Fruit fly (Drosophila melanogaster) whole organism, embryonic: ENCODE data around the gene tmod.
A peak's percentile ranks its signal among the peaks of the same experiment; 100 is the strongest.

Source experiments
- Atf-2 ChIP-seq: fragments of 200-800 bp; sonication (Bioruptor generic); optimal IDR thresholded peaks from 2 replicates; lab custom pipeline; 2016; ENCODE audit warnings: missing biosample characterization, missing genetic modification characterization
- CG10274 ChIP-seq: fragments of 200-800 bp; sonication (Bioruptor generic); optimal IDR thresholded peaks from 3 replicates; lab custom pipeline; 2017; ENCODE audit warnings: missing biosample characterization, mild to moderate bottlenecking, missing genetic modification characterization
- CG11560 ChIP-seq: fragments of 200-800 bp; sonication (Bioruptor generic); IDR thresholded peaks from 3 replicates; pipeline ENCODE4 v1.3.6; 2022; ENCODE audit warnings: missing biosample characterization, missing genetic modification characterization
- CG13424 ChIP-seq: fragments of 200-800 bp; sonication (Bioruptor generic); optimal IDR thresholded peaks from 2 replicates; lab custom pipeline; 2019; ENCODE audit warnings: missing biosample characterization, mild to moderate bottlenecking, missing genetic modification characterization, moderate library complexity
- CG1529 ChIP-seq: fragments of 200-800 bp; sonication (Bioruptor generic); optimal IDR thresholded peaks from 3 replicates; lab custom pipeline; 2018; ENCODE audit warnings: missing biosample characterization, missing genetic modification characterization
- CG31388 ChIP-seq: fragments of 200-800 bp; sonication (Bioruptor generic); optimal IDR thresholded peaks from 2 replicates; lab custom pipeline; 2016; ENCODE audit warnings: missing biosample characterization, missing genetic modification characterization
- CG4404 ChIP-seq: fragments of 200-800 bp; sonication (Bioruptor generic); IDR thresholded peaks from 2 replicates; pipeline ENCODE4 v1.3.6; 2022; ENCODE audit warnings: missing biosample characterization, missing genetic modification characterization
- CG4617 ChIP-seq: fragments of 200-800 bp; sonication (Bioruptor generic); optimal IDR thresholded peaks from 3 replicates; lab custom pipeline; 2016; ENCODE audit warnings: missing biosample characterization, missing genetic modification characterization, borderline replicate concordance
- CG4820 ChIP-seq: fragments of 200-800 bp; sonication (Bioruptor generic); optimal IDR thresholded peaks from 3 replicates; lab custom pipeline; 2016; ENCODE audit warnings: missing biosample characterization, missing genetic modification characterization
- CG4854 ChIP-seq: fragments of 200-800 bp; sonication (Bioruptor generic); optimal IDR thresholded peaks from 2 replicates; lab custom pipeline; 2016; ENCODE audit warnings: missing biosample characterization, missing genetic modification characterization, inconsistent platforms
- CG5245 ChIP-seq: fragments of 200-800 bp; sonication (Bioruptor generic); optimal IDR thresholded peaks from 3 replicates; lab custom pipeline; 2016; ENCODE audit warnings: missing biosample characterization, missing genetic modification characterization
- CG6175 ChIP-seq: fragments of 200-800 bp; sonication (Bioruptor generic); IDR thresholded peaks from 3 replicates; pipeline ENCODE4 v1.3.6; 2022; ENCODE audit warnings: missing biosample characterization, missing genetic modification characterization
- CG6765 ChIP-seq: fragments of 200-800 bp; sonication (Bioruptor generic); optimal IDR thresholded peaks from 3 replicates; lab custom pipeline; 2017; ENCODE audit warnings: missing biosample characterization, mild to moderate bottlenecking, missing genetic modification characterization
- CG7987 ChIP-seq: fragments of 200-800 bp; sonication (Bioruptor generic); optimal IDR thresholded peaks from 2 replicates; lab custom pipeline; 2018; ENCODE audit warnings: missing biosample characterization, mild to moderate bottlenecking, missing genetic modification characterization, moderate library complexity
- CG8478 ChIP-seq: fragments of >200 bp; optimal IDR thresholded peaks from 2 replicates; lab custom pipeline; 2018
- CG8924 ChIP-seq: fragments of 200-800 bp; optimal IDR thresholded peaks from 3 replicates; lab custom pipeline; 2019; ENCODE audit warnings: missing biosample characterization, mild to moderate bottlenecking, missing genetic modification characterization, moderate library complexity
- Camta ChIP-seq: fragments of 200-800 bp; sonication (Bioruptor generic); optimal IDR thresholded peaks from 2 replicates; lab custom pipeline; 2016; ENCODE audit warnings: missing biosample characterization, missing genetic modification characterization
- Dll ChIP-seq: fragments of 200-800 bp; sonication (Bioruptor generic); IDR thresholded peaks from 4 replicates; pipeline ENCODE4 v1.3.6; 2022; ENCODE audit warnings: missing biosample characterization, missing genetic modification characterization; ENCODE audit not compliant: partially characterized antibody
- Dp ChIP-seq: fragments of 200-800 bp; sonication (Bioruptor generic); optimal IDR thresholded peaks from 2 replicates; lab custom pipeline; 2018; ENCODE audit warnings: missing biosample characterization, mild to moderate bottlenecking, missing genetic modification characterization, moderate library complexity
- Ets65A ChIP-seq: fragments of 200-800 bp; sonication (Bioruptor generic); peaks from one replicate; lab custom pipeline; 2016; ENCODE audit warnings: missing biosample characterization, missing genetic modification characterization
- Fer1 ChIP-seq: fragments of 200-800 bp; sonication (Bioruptor generic); optimal IDR thresholded peaks from 2 replicates; lab custom pipeline; 2017; ENCODE audit warnings: missing biosample characterization, mild to moderate bottlenecking, missing genetic modification characterization
- HHEX ChIP-seq: fragments of 200-800 bp; sonication (Bioruptor generic); optimal IDR thresholded peaks from 3 replicates; lab custom pipeline; 2017; ENCODE audit warnings: missing biosample characterization, mild to moderate bottlenecking, missing genetic modification characterization, missing genetic modification reagents
- HLH4C ChIP-seq: fragments of 200-800 bp; sonication (Bioruptor generic); IDR thresholded peaks from 3 replicates; pipeline ENCODE4 v1.3.6; 2022; ENCODE audit warnings: missing biosample characterization, missing genetic modification characterization; ENCODE audit not compliant: partially characterized antibody
- HLH54F ChIP-seq: fragments of 200-800 bp; sonication (Bioruptor generic); optimal IDR thresholded peaks from 3 replicates; lab custom pipeline; 2016; ENCODE audit warnings: missing biosample characterization, missing genetic modification characterization
- Lhr ChIP-seq: fragments of 200-800 bp; sonication (Bioruptor generic); optimal IDR thresholded peaks from 3 replicates; lab custom pipeline; 2017; ENCODE audit warnings: mild to moderate bottlenecking, missing biosample characterization, missing genetic modification reagents, missing genetic modification characterization
- Mad ChIP-seq: fragments of 200-800 bp; sonication (Bioruptor generic); optimal IDR thresholded peaks from 2 replicates; lab custom pipeline; 2016; ENCODE audit warnings: missing biosample characterization, missing genetic modification characterization
- Oaz ChIP-seq: fragments of 200-800 bp; sonication (Bioruptor generic); IDR thresholded peaks from 2 replicates; pipeline ENCODE4 v1.3.6; 2022; ENCODE audit warnings: missing biosample characterization, missing genetic modification characterization
- TFAM ChIP-seq: fragments of 200-800 bp; sonication (Bioruptor generic); optimal IDR thresholded peaks from 2 replicates; lab custom pipeline; 2017; ENCODE audit warnings: missing biosample characterization, missing genetic modification characterization, inconsistent platforms
- Tbp ChIP-seq: fragments of >200 bp; optimal IDR thresholded peaks from 2 replicates; lab custom pipeline; 2018; ENCODE audit warnings: missing biosample characterization, missing genetic modification characterization
- Usf ChIP-seq: fragments of 200-800 bp; sonication (Bioruptor generic); optimal IDR thresholded peaks from 2 replicates; lab custom pipeline; 2017; ENCODE audit warnings: missing genotype, missing biosample characterization, missing genetic modification characterization
- bbx ChIP-seq: fragments of 200-800 bp; sonication (Bioruptor generic); IDR thresholded peaks from 2 replicates; pipeline ENCODE4 v1.3.6; 2022; ENCODE audit warnings: missing biosample characterization, missing genetic modification characterization; ENCODE audit not compliant: partially characterized antibody
- cg ChIP-seq: fragments of 200-800 bp; sonication (Bioruptor generic); optimal IDR thresholded peaks from 3 replicates; lab custom pipeline; 2019; ENCODE audit warnings: missing biosample characterization, mild to moderate bottlenecking, missing genetic modification characterization, moderate library complexity
- gro ChIP-seq: fragments of 200-800 bp; sonication (Bioruptor generic); optimal IDR thresholded peaks from 2 replicates; lab custom pipeline; 2016; ENCODE audit warnings: missing biosample characterization, missing genetic modification characterization
- hkb ChIP-seq, 2 experiments: fragments of 200-800 bp in 1 of 2; fragments of >200 bp in 1 of 2; sonication (Bioruptor generic) in 1 of 2; IDR thresholded peaks in 1 of 2; optimal IDR thresholded peaks in 1 of 2; 2 replicates each; pipeline versions ENCODE4 v1.3.6 to Lab custom; 2017 to 2022; ENCODE audit warnings: missing biosample characterization in 1 of 2, missing genetic modification characterization in 1 of 2
- ken ChIP-seq: fragments of 200-800 bp; sonication (Bioruptor generic); IDR thresholded peaks from 3 replicates; pipeline ENCODE4 v1.3.6; 2022; ENCODE audit warnings: missing biosample characterization, missing genetic modification characterization
- mirr ChIP-seq: fragments of 200-800 bp; sonication (Bioruptor generic); optimal IDR thresholded peaks from 3 replicates; lab custom pipeline; 2018; ENCODE audit warnings: missing biosample characterization, mild to moderate bottlenecking, missing genetic modification characterization
- otp ChIP-seq: fragments of 200-800 bp; sonication (Bioruptor generic); IDR thresholded peaks from 3 replicates; pipeline ENCODE4, ENCODE4 v1.3.6; 2022; ENCODE audit warnings: missing biosample characterization, missing genetic modification characterization
- pb ChIP-seq: fragments of 200-800 bp; sonication (Bioruptor generic); optimal IDR thresholded peaks from 3 replicates; lab custom pipeline; 2016; ENCODE audit warnings: missing biosample characterization, missing genetic modification characterization
- repo ChIP-seq: fragments of 200-800 bp; sonication (Bioruptor generic); optimal IDR thresholded peaks from 2 replicates; lab custom pipeline; 2016; ENCODE audit warnings: missing biosample characterization, missing genetic modification characterization
- run ChIP-seq: fragments of 200-800 bp; sonication (Bioruptor generic); optimal IDR thresholded peaks from 3 replicates; lab custom pipeline; 2018; ENCODE audit warnings: missing biosample characterization, mild to moderate bottlenecking, missing genetic modification characterization
- schlank ChIP-seq: fragments of 200-800 bp; sonication (Bioruptor generic); optimal IDR thresholded peaks from 2 replicates; lab custom pipeline; 2018; ENCODE audit warnings: missing biosample characterization, mild to moderate bottlenecking, missing genetic modification characterization
- sens ChIP-seq: fragments of 200-800 bp; sonication (Bioruptor generic); peaks from one replicate; lab custom pipeline; 2016; ENCODE audit warnings: missing biosample characterization, missing genetic modification characterization
- sqz ChIP-seq: fragments of 200-800 bp; sonication (Bioruptor generic); optimal IDR thresholded peaks from 3 replicates; lab custom pipeline; 2018; ENCODE audit warnings: missing biosample characterization, mild to moderate bottlenecking, missing genetic modification characterization
- stwl ChIP-seq: fragments of 200-800 bp; sonication (Bioruptor generic); optimal IDR thresholded peaks from 3 replicates; lab custom pipeline; 2018; ENCODE audit warnings: missing biosample characterization, mild to moderate bottlenecking, missing genetic modification characterization, moderate library complexity
- tap ChIP-seq: fragments of 200-800 bp; optimal IDR thresholded peaks from 3 replicates; lab custom pipeline; 2019; ENCODE audit warnings: missing biosample characterization, mild to moderate bottlenecking, missing genetic modification characterization, moderate library complexity
- tgo ChIP-seq: fragments of 200-800 bp; sonication (Bioruptor generic); IDR thresholded peaks from 3 replicates; pipeline ENCODE4 v1.3.6; 2022; ENCODE audit warnings: missing biosample characterization, missing genetic modification characterization
- tup ChIP-seq: fragments of 200-800 bp; sonication (Bioruptor generic); optimal IDR thresholded peaks from 2 replicates; lab custom pipeline; 2016; ENCODE audit warnings: missing biosample characterization, mild to moderate bottlenecking, missing genetic modification characterization, moderate library complexity
- unpg ChIP-seq: fragments of 200-800 bp; sonication (Bioruptor generic); optimal IDR thresholded peaks from 3 replicates; lab custom pipeline; 2018; ENCODE audit warnings: missing biosample characterization, mild to moderate bottlenecking, missing genetic modification characterization, moderate library complexity
- zfh1 ChIP-seq: fragments of 200-800 bp; sonication (Bioruptor generic); IDR thresholded peaks from 3 replicates; pipeline ENCODE4 v1.3.6; 2022; ENCODE audit warnings: missing biosample characterization, missing genetic modification characterization

tmod gene

DNA sequence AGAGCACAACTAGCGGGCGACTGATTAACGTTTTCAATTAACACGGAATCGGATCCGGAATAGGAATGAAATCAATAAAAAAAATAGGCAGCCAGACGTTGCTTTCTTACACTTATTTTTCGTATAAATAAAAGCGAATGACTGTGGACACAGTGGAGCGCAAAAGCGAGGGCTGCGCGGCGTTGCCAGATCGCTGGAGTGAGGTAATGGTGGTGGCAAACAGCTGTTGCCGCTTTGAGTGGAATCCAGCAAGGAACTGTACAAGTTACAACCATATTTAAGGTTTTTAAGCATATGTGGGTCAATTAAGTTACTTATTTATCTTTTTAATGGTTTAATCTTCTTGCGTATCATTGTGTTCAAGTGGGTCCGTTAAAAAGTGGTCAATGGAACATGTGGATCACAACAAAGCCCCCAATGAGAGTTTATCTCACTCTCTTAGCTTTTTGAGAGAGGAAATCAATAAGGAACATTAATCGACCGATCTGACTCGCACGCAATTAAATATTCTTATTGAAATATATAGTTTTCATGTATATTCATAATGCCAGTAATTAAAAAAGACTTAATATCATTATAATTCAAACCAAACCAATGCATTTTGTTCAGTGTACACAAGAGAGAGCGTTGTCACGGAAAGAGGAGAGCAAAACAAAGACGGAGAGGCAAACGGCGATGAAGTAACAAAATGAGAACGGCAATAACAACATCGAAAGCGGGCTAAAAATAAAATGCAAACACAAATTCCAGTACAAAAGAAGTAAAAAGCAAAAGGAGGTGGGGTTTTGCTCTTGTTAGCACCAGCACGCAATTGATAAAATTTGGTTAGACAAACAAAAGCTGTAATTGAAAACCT is 68.0 kb downstream of the tmod start (continued):
- peak; percentile 59 for TF ChIP-seq CG4617 (GFP tag; lab: Kevin White, UChicago)
- TF ChIP-seq Dp (GFP tag; lab: Kevin White, UChicago), result no peak
- TF ChIP-seq CG10274 (GFP tag; lab: Kevin White, UChicago), result peak; percentile 67
- peak; percentile 71 for TF ChIP-seq tup
- TF ChIP-seq schlank (tag; lab: Kevin White, UChicago), result peak; percentile 66
- TF ChIP-seq zfh1, result peak; percentile 93
- TF ChIP-seq tap (tag; lab: Kevin White, UChicago), result peak; percentile 88
- peak; percentile 78 for TF ChIP-seq Atf-2
- peak; percentile 88 for TF ChIP-seq Mad
- peak; percentile 91 for TF ChIP-seq CG4854 (GFP tag; lab: Kevin White, UChicago)
- TF ChIP-seq repo (GFP tag; lab: Kevin White, UChicago), result peak; percentile 80
- TF ChIP-seq sens, result peak; percentile 98
- TF ChIP-seq sqz (GFP tag; lab: Kevin White, UChicago), result peak; percentile 44
- TF ChIP-seq stwl (tag; lab: Kevin White, UChicago), result peak; percentile 25
- TF ChIP-seq bbx (GFP tag; lab: Robert Waterston, UW), result 0 out of 2 replicates have a peak, but pooled peaks have one; percentile 45
- TF ChIP-seq Usf (GFP tag; lab: Kevin White, UChicago), result peak; percentile 69
- TF ChIP-seq Fer1 (GFP tag; lab: Kevin White, UChicago), result peak; percentile 93
- TF ChIP-seq TFAM, result peak; percentile 63
- peak; percentile 86 for TF ChIP-seq CG6175 (GFP tag; lab: Robert Waterston, UW)
- TF ChIP-seq Tbp (GFP tag; lab: Kevin White, UChicago), result no peak
- TF ChIP-seq gro, result peak; percentile 94
- no peak for TF ChIP-seq CG8478 (lab: Kevin White, UChicago)
- TF ChIP-seq HHEX (GFP tag; lab: Kevin White, UChicago), result peak; percentile 91
- TF ChIP-seq CG4820 (GFP tag; lab: Kevin White, UChicago), result peak; percentile 82
- peak; percentile 24 for TF ChIP-seq mirr (GFP tag; lab: Kevin White, UChicago)
- TF ChIP-seq Dll (GFP tag; lab: Robert Waterston, UW), result 0 out of 4 replicates have a peak, but pooled peaks have one; percentile 23
- TF ChIP-seq Lhr (GFP tag; lab: Kevin White, UChicago), result peak; percentile 54
- TF ChIP-seq CG1529, result peak; percentile 80
- TF ChIP-seq hkb (optimal IDR thresholded peaks at IDR 0.05; lab: Kevin White, UChicago), result no peak
- TF ChIP-seq hkb (GFP tag; IDR thresholded peaks at IDR 0.05; lab: Robert Waterston, UW), result peak; percentile 98
- TF ChIP-seq Oaz (GFP tag; lab: Robert Waterston, UW), result peak; percentile 88
- peak; percentile 95 for TF ChIP-seq unpg (GFP tag; lab: Kevin White, UChicago)
- no peak for TF ChIP-seq HLH4C (GFP tag; lab: Robert Waterston, UW)
- TF ChIP-seq ken, result peak; percentile 90
- peak; percentile 93 for TF ChIP-seq otp (GFP tag; lab: Robert Waterston, UW)
- TF ChIP-seq CG31388 (GFP tag; lab: Kevin White, UChicago), result peak; percentile 88
- TF ChIP-seq HLH54F (GFP tag; lab: Kevin White, UChicago), result peak; percentile 86
- TF ChIP-seq CG6765 (GFP tag; lab: Kevin White, UChicago), result peak; percentile 89
- TF ChIP-seq pb (GFP tag; lab: Kevin White, UChicago), result peak; percentile 74
- peak; percentile 93 for TF ChIP-seq CG8924
- TF ChIP-seq Ets65A, result peak; percentile 94
- peak; percentile 51; the same call in 1 of the 3 replicates for TF ChIP-seq CG11560
- TF ChIP-seq CG13424 (tag; lab: Kevin White, UChicago), result peak; percentile 90
- TF ChIP-seq CG5245, result peak; percentile 90
- TF ChIP-seq run (tag; lab: Kevin White, UChicago), result peak; percentile 91
- peak; percentile 85 for TF ChIP-seq CG7987 (GFP tag; lab: Kevin White, UChicago)
- TF ChIP-seq Camta, result peak; percentile 87
- peak; percentile 51 for TF ChIP-seq CG4404 (GFP tag; lab: Robert Waterston, UW)
- peak; percentile 95 for TF ChIP-seq tgo (GFP tag; lab: Robert Waterston, UW)
- TF ChIP-seq cg, result no peak
